Fruit fly (Drosophila melanogaster) whole organism, embryonic: ENCODE data around the gene ND-39.
A peak's percentile ranks its signal among the peaks of the same experiment; 100 is the strongest.

Experiments
- Asciz ChIP-seq: fragments of 200-800 bp; sonication (Bioruptor generic); optimal IDR thresholded peaks from 2 replicates; lab custom pipeline; 2017; ENCODE audit warnings: missing biosample characterization, mild to moderate bottlenecking, missing genetic modification characterization, missing genetic modification reagents
- B-H2 ChIP-seq: fragments of 200-800 bp; sonication (Bioruptor generic); optimal IDR thresholded peaks from 2 replicates; lab custom pipeline; 2018; ENCODE audit warnings: missing biosample characterization, mild to moderate bottlenecking, missing genetic modification characterization
- CG1233 ChIP-seq: fragments of 200-800 bp; sonication (Bioruptor generic); optimal IDR thresholded peaks from 4 replicates; lab custom pipeline; 2018; ENCODE audit warnings: missing biosample characterization, mild to moderate bottlenecking, missing genetic modification characterization
- CG13296 ChIP-seq: fragments of 200-800 bp; sonication (Bioruptor generic); optimal IDR thresholded peaks from 3 replicates; lab custom pipeline; 2018; ENCODE audit warnings: missing biosample characterization, mild to moderate bottlenecking, missing genetic modification characterization
- CG13424 ChIP-seq: fragments of 200-800 bp; sonication (Bioruptor generic); optimal IDR thresholded peaks from 2 replicates; lab custom pipeline; 2019; ENCODE audit warnings: missing biosample characterization, mild to moderate bottlenecking, missing genetic modification characterization, moderate library complexity
- CG15269 ChIP-seq: fragments of 200-800 bp; sonication (Bioruptor generic); optimal IDR thresholded peaks from 2 replicates; lab custom pipeline; 2018; ENCODE audit warnings: missing biosample characterization, mild to moderate bottlenecking, missing genetic modification characterization, moderate library complexity
- CG15514 ChIP-seq: fragments of 200-800 bp; sonication (Bioruptor generic); optimal IDR thresholded peaks from 3 replicates; lab custom pipeline; 2017; ENCODE audit warnings: missing biosample characterization, missing genetic modification characterization, mild to moderate bottlenecking, moderate library complexity, missing genetic modification reagents
- CG15601 ChIP-seq: fragments of 200-800 bp; sonication (Bioruptor generic); optimal IDR thresholded peaks from 3 replicates; lab custom pipeline; 2019; ENCODE audit warnings: missing biosample characterization, mild to moderate bottlenecking, missing genetic modification characterization, moderate library complexity
- CG15696 ChIP-seq: fragments of 200-800 bp; sonication (Bioruptor generic); optimal IDR thresholded peaks from 2 replicates; lab custom pipeline; 2019; ENCODE audit warnings: missing biosample characterization, mild to moderate bottlenecking, missing genetic modification characterization, moderate library complexity
- CG17568 ChIP-seq: fragments of 200-800 bp; sonication (Bioruptor generic); optimal IDR thresholded peaks from 2 replicates; lab custom pipeline; 2018; ENCODE audit warnings: missing biosample characterization, mild to moderate bottlenecking, missing genetic modification characterization, moderate library complexity
- CG1792 ChIP-seq: fragments of 200-800 bp; sonication (Bioruptor generic); optimal IDR thresholded peaks from 2 replicates; lab custom pipeline; 2016; ENCODE audit warnings: missing biosample characterization, missing genetic modification characterization
- CG2678 ChIP-seq: fragments of 200-800 bp; sonication (Bioruptor generic); optimal IDR thresholded peaks from 3 replicates; lab custom pipeline; 2019; ENCODE audit warnings: missing biosample characterization, mild to moderate bottlenecking, missing genetic modification characterization, moderate library complexity
- CG31365 ChIP-seq: fragments of 200-800 bp; sonication (Bioruptor generic); optimal IDR thresholded peaks from 2 replicates; lab custom pipeline; 2018; ENCODE audit warnings: missing biosample characterization, mild to moderate bottlenecking, missing genetic modification characterization
- CG31441 ChIP-seq: fragments of 200-800 bp; sonication (Bioruptor generic); IDR thresholded peaks from 2 replicates; pipeline ENCODE4 v1.3.6; 2022; ENCODE audit warnings: missing biosample characterization, missing genetic modification characterization
- CG33557 ChIP-seq: fragments of 200-800 bp; sonication (Bioruptor generic); optimal IDR thresholded peaks from 2 replicates; lab custom pipeline; 2019; ENCODE audit warnings: missing biosample characterization, mild to moderate bottlenecking, missing genetic modification characterization, moderate library complexity
- CG6765 ChIP-seq: fragments of 200-800 bp; sonication (Bioruptor generic); optimal IDR thresholded peaks from 3 replicates; lab custom pipeline; 2017; ENCODE audit warnings: missing biosample characterization, mild to moderate bottlenecking, missing genetic modification characterization
- CG7271 ChIP-seq: fragments of 200-800 bp; sonication (Bioruptor generic); optimal IDR thresholded peaks from 2 replicates; lab custom pipeline; 2018; ENCODE audit warnings: missing biosample characterization, mild to moderate bottlenecking, missing genetic modification characterization, moderate library complexity
- CG7839 ChIP-seq: fragments of 200-800 bp; sonication (Bioruptor generic); optimal IDR thresholded peaks from 3 replicates; lab custom pipeline; 2018; ENCODE audit warnings: missing biosample characterization, mild to moderate bottlenecking, missing genetic modification characterization, moderate library complexity
- CG7987 ChIP-seq: fragments of 200-800 bp; sonication (Bioruptor generic); optimal IDR thresholded peaks from 2 replicates; lab custom pipeline; 2018; ENCODE audit warnings: missing biosample characterization, mild to moderate bottlenecking, missing genetic modification characterization, moderate library complexity
- CG8359 ChIP-seq: fragments of 200-800 bp; sonication (Bioruptor generic); optimal IDR thresholded peaks from 2 replicates; lab custom pipeline; 2017; ENCODE audit warnings: missing biosample characterization, mild to moderate bottlenecking, missing genetic modification characterization, borderline replicate concordance
- CG8478 ChIP-seq: fragments of >200 bp; optimal IDR thresholded peaks from 2 replicates; lab custom pipeline; 2018
- CG8924 ChIP-seq: fragments of 200-800 bp; optimal IDR thresholded peaks from 3 replicates; lab custom pipeline; 2019; ENCODE audit warnings: missing biosample characterization, mild to moderate bottlenecking, missing genetic modification characterization, moderate library complexity
- Dek ChIP-seq: fragments of 200-800 bp; sonication (Bioruptor generic); optimal IDR thresholded peaks from 3 replicates; lab custom pipeline; 2019; ENCODE audit warnings: missing biosample characterization, mild to moderate bottlenecking, missing genetic modification characterization, moderate library complexity
- Fer1 ChIP-seq: fragments of 200-800 bp; sonication (Bioruptor generic); optimal IDR thresholded peaks from 2 replicates; lab custom pipeline; 2017; ENCODE audit warnings: missing biosample characterization, mild to moderate bottlenecking, missing genetic modification characterization
- Hand ChIP-seq: fragments of 200-800 bp; sonication (Bioruptor generic); optimal IDR thresholded peaks from 2 replicates; lab custom pipeline; 2017; ENCODE audit warnings: mild to moderate bottlenecking, missing biosample characterization, missing genetic modification reagents, missing genetic modification characterization
- Jarid2 ChIP-seq: fragments of 200-800 bp; sonication (Bioruptor generic); optimal IDR thresholded peaks from 3 replicates; lab custom pipeline; 2017; ENCODE audit warnings: mild to moderate bottlenecking, missing biosample characterization, missing genetic modification reagents, missing genetic modification characterization
- Kr ChIP-seq: fragments of 200-800 bp; sonication (Bioruptor generic); optimal IDR thresholded peaks from 2 replicates; lab custom pipeline; 2017; ENCODE audit warnings: missing biosample characterization, mild to moderate bottlenecking, missing genetic modification characterization
- MTF-1 ChIP-seq: fragments of 200-800 bp; sonication (Bioruptor generic); optimal IDR thresholded peaks from 2 replicates; lab custom pipeline; 2018; ENCODE audit warnings: missing biosample characterization, mild to moderate bottlenecking, missing genetic modification characterization, borderline replicate concordance
- Med ChIP-seq: fragments of 200-800 bp; sonication (Bioruptor generic); peaks from one replicate; lab custom pipeline; 2016; ENCODE audit warnings: missing biosample characterization, missing genetic modification characterization, mild to moderate bottlenecking, inconsistent platforms, moderate library complexity
- PHDP ChIP-seq: fragments of 200-800 bp; sonication (Bioruptor generic); optimal IDR thresholded peaks from 3 replicates; lab custom pipeline; 2018; ENCODE audit warnings: missing biosample characterization, mild to moderate bottlenecking, missing genetic modification characterization, moderate library complexity
- Sox100B ChIP-seq: fragments of 200-800 bp; sonication (Bioruptor generic); optimal IDR thresholded peaks from 3 replicates; lab custom pipeline; 2018; ENCODE audit warnings: missing biosample characterization, mild to moderate bottlenecking, missing genetic modification characterization
- Sox102F ChIP-seq: fragments of 200-800 bp; sonication (Bioruptor generic); optimal IDR thresholded peaks from 2 replicates; lab custom pipeline; 2018; ENCODE audit warnings: missing biosample characterization, mild to moderate bottlenecking, missing genetic modification characterization, moderate library complexity
- Sry-β ChIP-seq: fragments of 200-800 bp; sonication (Bioruptor generic); optimal IDR thresholded peaks from 2 replicates; lab custom pipeline; 2018; ENCODE audit warnings: missing biosample characterization, mild to moderate bottlenecking, missing genetic modification characterization, moderate library complexity
- Ssrp ChIP-seq: fragments of 200-800 bp; sonication (Bioruptor generic); optimal IDR thresholded peaks from 2 replicates; lab custom pipeline; 2018; ENCODE audit warnings: missing biosample characterization, mild to moderate bottlenecking, missing genetic modification characterization, moderate library complexity
- corto ChIP-seq: fragments of 200-800 bp; sonication (Bioruptor generic); optimal IDR thresholded peaks from 2 replicates; lab custom pipeline; 2016; ENCODE audit warnings: missing biosample characterization, mild to moderate bottlenecking, missing genetic modification characterization, moderate library complexity
- esg ChIP-seq: fragments of 200-800 bp; sonication (Bioruptor generic); conservative IDR thresholded peaks from 2 replicates; pipeline ENCODE4 v1.3.6; 2022; ENCODE audit warnings: missing biosample characterization, missing genetic modification characterization
- fd102C ChIP-seq: fragments of 200-800 bp; sonication (Bioruptor generic); optimal IDR thresholded peaks from 2 replicates; lab custom pipeline; 2018; ENCODE audit warnings: missing biosample characterization, mild to moderate bottlenecking, missing genetic modification characterization, moderate library complexity
- ham ChIP-seq: fragments of 200-800 bp; sonication (Bioruptor generic); IDR thresholded peaks from 2 replicates; pipeline ENCODE4 v1.3.6; 2022; ENCODE audit warnings: missing biosample characterization, missing genetic modification characterization
- hkb ChIP-seq, 2 experiments: fragments of 200-800 bp in 1 of 2; fragments of >200 bp in 1 of 2; sonication (Bioruptor generic) in 1 of 2; IDR thresholded peaks in 1 of 2; optimal IDR thresholded peaks in 1 of 2; 2 replicates each; pipeline versions ENCODE4 v1.3.6 to Lab custom; 2017 to 2022; ENCODE audit warnings: missing biosample characterization in 1 of 2, missing genetic modification characterization in 1 of 2
- klu ChIP-seq: fragments of 200-800 bp; sonication (Bioruptor generic); IDR thresholded peaks from 2 replicates; pipeline ENCODE4 v1.3.6; 2022; ENCODE audit warnings: missing biosample characterization, missing genetic modification characterization
- mirr ChIP-seq: fragments of 200-800 bp; sonication (Bioruptor generic); optimal IDR thresholded peaks from 3 replicates; lab custom pipeline; 2018; ENCODE audit warnings: missing biosample characterization, mild to moderate bottlenecking, missing genetic modification characterization
- odd ChIP-seq: fragments of 200-800 bp; sonication (Bioruptor generic); optimal IDR thresholded peaks from 2 replicates; lab custom pipeline; 2017; ENCODE audit warnings: missing biosample characterization, mild to moderate bottlenecking, missing genetic modification characterization
- onecut ChIP-seq: fragments of 200-800 bp; sonication (Bioruptor generic); IDR thresholded peaks from 2 replicates; pipeline ENCODE4 v1.3.6; 2022; ENCODE audit warnings: missing biosample characterization, missing genetic modification characterization
- otp ChIP-seq: fragments of 200-800 bp; sonication (Bioruptor generic); IDR thresholded peaks from 3 replicates; pipeline ENCODE4, ENCODE4 v1.3.6; 2022; ENCODE audit warnings: missing biosample characterization, missing genetic modification characterization
- salm ChIP-seq: fragments of 200-800 bp; sonication (Bioruptor generic); optimal IDR thresholded peaks from 2 replicates; lab custom pipeline; 2018; ENCODE audit warnings: missing biosample characterization, mild to moderate bottlenecking, missing genetic modification characterization
- scrt ChIP-seq: fragments of 200-800 bp; sonication (Bioruptor generic); optimal IDR thresholded peaks from 2 replicates; lab custom pipeline; 2018; ENCODE audit warnings: missing biosample characterization, mild to moderate bottlenecking, missing genetic modification characterization, moderate library complexity
- so ChIP-seq: fragments of 200-800 bp; sonication (Bioruptor generic); IDR thresholded peaks from 3 replicates; pipeline ENCODE4 v1.3.6; 2022; ENCODE audit warnings: missing biosample characterization, missing genetic modification characterization
- zf30C ChIP-seq: fragments of 200-800 bp; sonication (Bioruptor generic); optimal IDR thresholded peaks from 3 replicates; lab custom pipeline; 2018; ENCODE audit warnings: missing biosample characterization, mild to moderate bottlenecking, missing genetic modification characterization

Gene ND-39

DNA sequence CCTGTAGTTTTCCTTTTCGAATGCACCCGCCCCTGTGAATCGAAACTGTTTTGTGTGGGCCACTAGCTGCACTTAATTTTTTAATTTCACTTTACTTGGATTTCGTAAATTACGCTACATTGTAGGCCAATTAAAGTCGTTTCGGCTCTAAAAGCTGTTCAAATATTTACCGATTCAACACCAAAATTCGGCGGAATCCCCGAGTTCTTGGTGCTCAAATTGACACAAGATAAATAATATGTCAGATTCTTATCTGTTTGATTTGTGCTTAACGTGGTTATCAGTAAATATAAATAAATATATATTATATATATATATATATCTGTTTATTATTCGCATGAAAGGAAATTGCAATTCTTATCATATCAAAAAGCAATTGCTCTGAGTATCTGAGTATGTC is 43.9 kb upstream of the ND-39 start (continued):
- TF ChIP-seq corto (no peak), CG1792 (no peak), CG15269 (peak; percentile 24), Sox102F (GFP tag; lab: Kevin White, UChicago) (no peak), CG7839 (tag; lab: Kevin White, UChicago) (peak; percentile 2), CG13296 (GFP tag; lab: Kevin White, UChicago) (peak; percentile 69), CG6765 (peak; percentile 69), Fer1 (GFP tag; lab: Kevin White, UChicago) (peak; percentile 75), klu (no peak), Med (peak; percentile 77), esg (no peak), mirr (GFP tag; lab: Kevin White, UChicago) (peak; percentile 20), Kr (peak; percentile 32), CG17568 (GFP tag; lab: Kevin White, UChicago) (peak; percentile 68), so (GFP tag; lab: Robert Waterston, UW) (peak; percentile 12; the same call in 1 of the 3 replicates), CG15601 (tag; lab: Kevin White, UChicago) (peak; percentile 37), CG15514 (peak; percentile 61), CG8924 (tag; lab: Kevin White, UChicago) (peak; percentile 26), onecut (GFP tag; lab: Robert Waterston, UW) (peak; percentile 8; the same call in 1 of the 2 replicates), Ssrp (tag; lab: Kevin White, UChicago) (no peak), CG13424 (tag; lab: Kevin White, UChicago) (peak; percentile 27), Hand (peak; percentile 20), CG31441 (peak; percentile 25; the same call in 1 of the 2 replicates), Sry-β (GFP tag; lab: Kevin White, UChicago) (peak; percentile 15), salm (tag; lab: Kevin White, UChicago) (peak; percentile 31), PHDP (tag; lab: Kevin White, UChicago) (peak; percentile 69), CG7271 (tag; lab: Kevin White, UChicago) (peak; percentile 9), odd (GFP tag; lab: Kevin White, UChicago) (peak; percentile 62), CG33557 (peak; percentile 55), Jarid2 (GFP tag; lab: Kevin White, UChicago) (peak; percentile 0), hkb (optimal IDR thresholded peaks at IDR 0.05; lab: Kevin White, UChicago) (no peak), hkb (GFP tag; IDR thresholded peaks at IDR 0.05; lab: Robert Waterston, UW) (0 out of 2 replicates have a peak, but pooled peaks have one; percentile 49), Dek (peak; percentile 30), fd102C (GFP tag; lab: Kevin White, UChicago) (peak; percentile 48), CG7987 (GFP tag; lab: Kevin White, UChicago) (peak; percentile 82), CG2678 (tag; lab: Kevin White, UChicago) (peak; percentile 66), ham (GFP tag; lab: Robert Waterston, UW) (no peak), CG8359 (GFP tag; lab: Kevin White, UChicago) (peak; percentile 36), MTF-1 (GFP tag; lab: Kevin White, UChicago) (peak; percentile 80), CG31365 (tag; lab: Kevin White, UChicago) (peak; percentile 36), B-H2 (GFP tag; lab: Kevin White, UChicago) (peak; percentile 30), Asciz (GFP tag; lab: Kevin White, UChicago) (peak; percentile 47), scrt (GFP tag; lab: Kevin White, UChicago) (peak; percentile 36), zf30C (GFP tag; lab: Kevin White, UChicago) (no peak), Sox100B (GFP tag; lab: Kevin White, UChicago) (peak; percentile 54), otp (GFP tag; lab: Robert Waterston, UW) (0 out of 3 replicates have a peak, but pooled peaks have one; percentile 8), CG1233 (GFP tag; lab: Kevin White, UChicago) (peak; percentile 66), CG15696 (tag; lab: Kevin White, UChicago) (peak; percentile 70), CG8478 (lab: Kevin White, UChicago) (no peak)
